Worm (Caenorhabditis elegans) whole organism, mixed stage, embryonic: ENCODE results near the gene srv-13.
A peak's percentile ranks its signal among the peaks of the same experiment; 100 is the strongest.

ENCODE experiments used
- M03D4.4 ChIP-seq: sonication (generic microtip); optimal IDR thresholded peaks from 2 replicates; lab custom pipeline; 2017; ENCODE audit warnings: mild to moderate bottlenecking, missing genetic modification characterization, missing compliant biosample characterization
- bed-3 ChIP-seq: fragments of 200-800 bp; sonication (Bioruptor generic); optimal IDR thresholded peaks from 3 replicates; lab custom pipeline; 2018; ENCODE audit warnings: mild to moderate bottlenecking, missing genetic modification characterization, moderate library complexity, missing compliant biosample characterization
- ceh-39 ChIP-seq: fragments of 150-350 bp; optimal IDR thresholded peaks from 2 replicates; lab custom pipeline; 2014; ENCODE audit warnings: missing biosample characterization, missing genetic modification characterization
- ceh-43 ChIP-seq: fragments of 200-800 bp; sonication (Bioruptor generic); optimal IDR thresholded peaks from 2 replicates; lab custom pipeline; 2018; ENCODE audit warnings: mild to moderate bottlenecking, missing genetic modification characterization, moderate library complexity, missing compliant biosample characterization
- ceh-83 ChIP-seq: fragments of 200-800 bp; sonication (Bioruptor generic); optimal IDR thresholded peaks from 2 replicates; lab custom pipeline; 2018; ENCODE audit warnings: mild to moderate bottlenecking, missing genetic modification characterization, missing compliant biosample characterization
- ces-1 ChIP-seq: fragments of 150-350 bp; optimal IDR thresholded peaks from 2 replicates; lab custom pipeline; 2014; ENCODE audit warnings: missing biosample characterization, missing genetic modification reagents, missing genetic modification characterization
- elt-1 ChIP-seq: sonication (generic microtip); optimal IDR thresholded peaks from 2 replicates; lab custom pipeline; 2017; ENCODE audit warnings: missing genetic modification characterization, mild to moderate bottlenecking, missing compliant biosample characterization, antibody characterized with exemption, moderate library complexity, borderline replicate concordance; ENCODE audit not compliant: insufficient read depth
- elt-3 ChIP-seq: fragments of 150-350 bp; optimal IDR thresholded peaks from 2 replicates; lab custom pipeline; 2014; ENCODE audit warnings: missing biosample characterization, missing genetic modification characterization
- flh-1 ChIP-seq: fragments of 200-800 bp; sonication (Bioruptor generic); optimal IDR thresholded peaks from 2 replicates; lab custom pipeline; 2018; ENCODE audit warnings: mild to moderate bottlenecking, missing genetic modification characterization, moderate library complexity, missing compliant biosample characterization
- hlh-1 ChIP-seq: fragments of 150-350 bp; optimal IDR thresholded peaks from 2 replicates; lab custom pipeline; 2014; ENCODE audit warnings: missing biosample characterization, missing genetic modification reagents, missing genetic modification characterization
- lin-13 ChIP-seq: fragments of 150-350 bp; optimal IDR thresholded peaks from 2 replicates; lab custom pipeline; 2014; ENCODE audit warnings: missing biosample characterization, missing genetic modification characterization
- lin-32 ChIP-seq: fragments of 200-800 bp; sonication (Bioruptor generic); optimal IDR thresholded peaks from 2 replicates; lab custom pipeline; 2018; ENCODE audit warnings: mild to moderate bottlenecking, missing genetic modification characterization, missing compliant biosample characterization
- lsy-2 ChIP-seq: fragments of 150-350 bp; optimal IDR thresholded peaks from 2 replicates; lab custom pipeline; 2014; ENCODE audit warnings: missing biosample characterization, missing genetic modification characterization
- mab-5 ChIP-seq: fragments of 150-350 bp; optimal IDR thresholded peaks from 2 replicates; lab custom pipeline; 2014; ENCODE audit warnings: missing biosample characterization, missing genetic modification characterization
- mep-1 ChIP-seq: fragments of 150-350 bp; optimal IDR thresholded peaks from 2 replicates; lab custom pipeline; 2017; ENCODE audit warnings: missing biosample characterization, missing genetic modification reagents, missing genetic modification characterization, inconsistent platforms
- mls-2 ChIP-seq: sonication (generic microtip); optimal IDR thresholded peaks from 2 replicates; lab custom pipeline; 2016; ENCODE audit warnings: mild to moderate bottlenecking, missing genetic modification characterization, moderate library complexity, missing compliant biosample characterization
- nhr-2 ChIP-seq: fragments of 150-350 bp; optimal IDR thresholded peaks from 2 replicates; lab custom pipeline; 2014; ENCODE audit warnings: missing biosample characterization, missing genetic modification characterization
- nhr-237 ChIP-seq: fragments of 150-350 bp; optimal IDR thresholded peaks from 2 replicates; lab custom pipeline; 2014; ENCODE audit warnings: missing biosample characterization, missing genetic modification characterization
- nhr-76 ChIP-seq: sonication (generic microtip); optimal IDR thresholded peaks from 2 replicates; lab custom pipeline; 2017; ENCODE audit warnings: missing biosample characterization, missing genetic modification characterization
- pha-4 ChIP-seq: fragments of 150-350 bp; optimal IDR thresholded peaks from 2 replicates; lab custom pipeline; 2018; ENCODE audit warnings: missing biosample characterization, missing genetic modification reagents, missing genetic modification characterization
- sem-2 ChIP-seq: fragments of 200-800 bp; sonication (Bioruptor generic); optimal IDR thresholded peaks from 2 replicates; lab custom pipeline; 2018; ENCODE audit warnings: mild to moderate bottlenecking, missing genetic modification characterization, missing compliant biosample characterization
- snpc-4 ChIP-seq: fragments of 150-350 bp; optimal IDR thresholded peaks from 2 replicates; lab custom pipeline; 2014; ENCODE audit warnings: missing biosample characterization, missing genetic modification characterization
- sptf-1 ChIP-seq: sonication (generic microtip); optimal IDR thresholded peaks from 2 replicates; lab custom pipeline; 2017; ENCODE audit warnings: mild to moderate bottlenecking, missing genetic modification characterization, moderate library complexity, missing compliant biosample characterization
- unc-120 ChIP-seq: sonication (generic microtip); optimal IDR thresholded peaks from 2 replicates; lab custom pipeline; 2017; ENCODE audit warnings: missing genetic modification characterization, missing compliant biosample characterization; ENCODE audit not compliant: poor library complexity, severe bottlenecking
- unc-39 ChIP-seq: fragments of 150-350 bp; optimal IDR thresholded peaks from 2 replicates; lab custom pipeline; 2014; ENCODE audit warnings: missing biosample characterization, missing genetic modification characterization
- unc-62 ChIP-seq: fragments of 150-350 bp; optimal IDR thresholded peaks from 2 replicates; lab custom pipeline; 2014; ENCODE audit warnings: missing biosample characterization, missing genetic modification reagents, missing genetic modification characterization
- zip-8 ChIP-seq: fragments of 150-350 bp; optimal IDR thresholded peaks from 2 replicates; lab custom pipeline; 2014; ENCODE audit warnings: missing biosample characterization, missing genetic modification characterization
- ztf-11 ChIP-seq: fragments of 150-350 bp; optimal IDR thresholded peaks from 2 replicates; lab custom pipeline; 2014; ENCODE audit warnings: missing biosample characterization, missing genetic modification characterization

srv-13 gene

ce11 chrIV:6393329-6393728, 11.6 kb upstream of the srv-13 start:
- no peak for TF ChIP-seq mab-5
- TF ChIP-seq sem-2 (GFP tag; lab: Kevin White, UChicago), result no peak
- TF ChIP-seq unc-120 (tag; lab: Kevin White, UChicago), result peak; percentile 90
- TF ChIP-seq unc-62 (GFP tag; lab: Kevin White, UChicago), result peak; percentile 82
- TF ChIP-seq ces-1 (GFP tag; lab: Kevin White, UChicago), result peak; percentile 29

- TF ChIP-seq ceh-83 (GFP tag; lab: Kevin White, UChicago) (no peak), mep-1 (tag; lab: Kevin White, UChicago) (no peak), elt-3 (tag; lab: Kevin White, UChicago) (no peak), unc-120 (tag; lab: Kevin White, UChicago) (no peak), ztf-11 (tag; lab: Kevin White, UChicago) (no peak), unc-62 (GFP tag; lab: Kevin White, UChicago) (no peak), sptf-1 (tag; lab: Kevin White, UChicago) (no peak), nhr-2 (no peak), elt-1 (tag; lab: Kevin White, UChicago) (no peak), pha-4 (no peak), ces-1 (GFP tag; lab: Kevin White, UChicago) (no peak), nhr-76 (tag; lab: Kevin White, UChicago) (no peak), M03D4.4 (tag; lab: Kevin White, UChicago) (no peak), mls-2 (tag; lab: Kevin White, UChicago) (no peak), unc-39 (no peak), ceh-43 (no peak), sem-2 (GFP tag; lab: Kevin White, UChicago) (no peak), lin-13 (tag; lab: Kevin White, UChicago) (no peak), ceh-39 (tag; lab: Kevin White, UChicago) (no peak)
Observed at ce11 chrIV:6395190-6395589, 9.8 kb upstream of the srv-13 start.

ce11 chrIV:6402386-6402905, 2.5 kb upstream of the srv-13 start, which contains the start of gene sfrp-1:
Gene sfrp-1 (minus strand): TSS chrIV:6402436.
- TF ChIP-seq ceh-43, result no peak
- peak; percentile 79 for TF ChIP-seq ces-1 (GFP tag; lab: Kevin White, UChicago)

- TF ChIP-seq bed-3 (GFP tag; lab: Kevin White, UChicago) (no peak), hlh-1 (no peak), unc-62 (GFP tag; lab: Kevin White, UChicago) (no peak), zip-8 (tag; lab: Kevin White, UChicago) (no peak), sem-2 (GFP tag; lab: Kevin White, UChicago) (no peak)
Observed at ce11 chrIV:6403399-6403798, 1.6 kb upstream of the srv-13 start.

ce11 chrIV:6413482-6413881, 8.5 kb downstream of the srv-13 start, which contains the start of gene nlp-71:
Gene nlp-71 (minus strand): TSS chrIV:6413582.
- no peak for TF ChIP-seq lin-32 (GFP tag; lab: Kevin White, UChicago)

- no peak for TF ChIP-seq snpc-4 (tag; lab: Kevin White, UChicago)
- TF ChIP-seq ces-1 (GFP tag; lab: Kevin White, UChicago), result peak; percentile 80
- TF ChIP-seq hlh-1, result peak; percentile 35
- TF ChIP-seq lsy-2 (tag; lab: Kevin White, UChicago), result peak; percentile 60
- TF ChIP-seq nhr-237 (tag; lab: Kevin White, UChicago), result peak; percentile 0
- no peak for TF ChIP-seq unc-120 (tag; lab: Kevin White, UChicago)
- TF ChIP-seq mep-1 (tag; lab: Kevin White, UChicago), result peak; percentile 16
Observed at ce11 chrIV:6415149-6415548, 10.2 kb downstream of the srv-13 start, which contains the start of gene exos-2. Gene exos-2 (plus strand): TSS chrIV:6415478.

- no peak for TF ChIP-seq unc-120 (tag; lab: Kevin White, UChicago)
- no peak for TF ChIP-seq flh-1 (GFP tag; lab: Kevin White, UChicago)
- no peak for TF ChIP-seq lin-13 (tag; lab: Kevin White, UChicago)
- TF ChIP-seq, all 35 proteins: peak for 0
Observed at ce11 chrIV:6416553-6416952, 11.6 kb downstream of the srv-13 start, which contains the start of gene Y73B6BL.22. Gene Y73B6BL.22 (minus strand): TSS chrIV:6416653.
